Worm (Caenorhabditis elegans) whole organism, L3 larva: ENCODE measurements around the gene ZK682.7.

Experiments
- fkh-2 ChIP-seq: fragments of 150-350 bp; optimal IDR thresholded peaks from 2 replicates; lab custom pipeline; 2014; ENCODE audit warnings: missing biosample characterization, missing genetic modification reagents, missing genetic modification characterization
- pha-4 ChIP-seq: fragments of 150-350 bp; optimal IDR thresholded peaks from 2 replicates; lab custom pipeline; 2014; ENCODE audit warnings: missing biosample characterization, missing genetic modification reagents, missing genetic modification characterization

DNA sequence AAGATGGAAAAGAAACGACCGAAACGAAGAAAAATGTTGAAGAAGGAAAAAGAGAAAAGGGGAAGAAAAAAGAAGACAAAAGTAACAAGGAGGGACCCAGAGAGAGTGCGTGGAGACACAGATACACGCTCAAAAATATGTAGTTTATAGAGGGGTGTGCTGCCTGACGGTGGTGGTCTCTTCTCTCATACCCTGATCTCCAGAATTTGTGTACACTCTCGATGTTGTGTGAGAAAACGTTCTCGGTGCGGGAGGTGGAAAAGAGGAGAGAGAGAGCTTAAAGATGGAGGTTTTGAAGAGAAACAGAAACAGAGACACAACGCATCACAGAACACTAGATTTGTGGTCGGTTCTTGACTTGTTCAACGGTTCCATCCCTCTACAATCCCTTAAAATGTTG lies 18.4 kb downstream of the ZK682.7 start:
- peak; percentile 33 for TF ChIP-seq pha-4
- no peak for TF ChIP-seq fkh-2 (tag; lab: Kevin White, UChicago)
